Fruit fly (Drosophila melanogaster) whole organism: ENCODE measurements around the gene CG8661.
A peak's percentile ranks its signal among the peaks of the same experiment; 100 is the strongest.

Source experiments
- Dll ChIP-seq: fragments of >200 bp; optimal IDR thresholded peaks from 2 replicates; lab custom pipeline; 2017
- EcR ChIP-seq, 2 experiments: fragments of >200 bp; optimal IDR thresholded peaks; 2 replicates each; lab custom pipeline; 2017; ENCODE audit warnings: missing biosample characterization in 2 of 2, missing genetic modification characterization in 2 of 2, missing genetic modification reagents in 2 of 2
- pan ChIP-seq: fragments of >200 bp; optimal IDR thresholded peaks from 2 replicates; lab custom pipeline; 2017
- psq ChIP-seq: fragments of >200 bp; optimal IDR thresholded peaks from 2 replicates; lab custom pipeline; 2017

dm6 chrX:17296283-17297069, 12.2 kb upstream of the CG8661 start:
- TF ChIP-seq psq (no peak), Dll (no peak), EcR (GFP tag; optimal IDR thresholded peaks at IDR 0.05; lab: Kevin White, UChicago) (peak in 1 of 2 experiments; percentile 27), pan (no peak)
